Worm (Caenorhabditis elegans): ENCODE results near the gene F13A2.4.

Gene F13A2.4

ce11 chrV:4418116-4418515, 18.1 kb upstream of the F13A2.4 start, which contains the start of gene Y47D7A.6:
Gene Y47D7A.6, minus strand, starts transcription at chrV:4418216.
- TF ChIP-seq dao-5 (tag; optimal IDR thresholded peaks at IDR 0.05) = no peak
- TF ChIP-seq him-1 (tag; optimal IDR thresholded peaks at IDR 0.05) = no peak
- TF ChIP-seq W03F9.2 (tag; optimal IDR thresholded peaks at IDR 0.05) = no peak

ce11 chrV:4416710-4417109, 16.7 kb upstream of the F13A2.4 start, which contains the start of gene Y47D7A.18:
Gene Y47D7A.18, minus strand, starts transcription at chrV:4416810.
- TF ChIP-seq him-1 (tag; optimal IDR thresholded peaks at IDR 0.05) (no peak), dao-5 (tag; optimal IDR thresholded peaks at IDR 0.05) (no peak), W03F9.2 (tag; optimal IDR thresholded peaks at IDR 0.05) (no peak)

ce11 chrV:4414613-4415071, 14.6 kb upstream of the F13A2.4 start, which contains the start of gene grl-5:
Gene grl-5, minus strand, starts transcription at chrV:4414663.
- no peak for TF ChIP-seq him-1 (tag; optimal IDR thresholded peaks at IDR 0.05)
- no peak for TF ChIP-seq W03F9.2 (tag; optimal IDR thresholded peaks at IDR 0.05)
- no peak for TF ChIP-seq dao-5 (tag; optimal IDR thresholded peaks at IDR 0.05)

ce11 chrV:4411714-4412113, 11.7 kb upstream of the F13A2.4 start, which contains the start of gene Y47D7A.17:
Gene Y47D7A.17, minus strand, starts transcription at chrV:4411814.
- no peak for TF ChIP-seq dao-5 (tag; optimal IDR thresholded peaks at IDR 0.05)
- no peak for TF ChIP-seq him-1 (tag; optimal IDR thresholded peaks at IDR 0.05)

ce11 chrV:4410643-4411042, 10.6 kb upstream of the F13A2.4 start, which contains the start of gene Y47D7A.3:
Gene Y47D7A.3, plus strand, starts transcription at chrV:4410943.
- TF ChIP-seq W03F9.2 (tag; optimal IDR thresholded peaks at IDR 0.05) = no peak
- no peak for TF ChIP-seq him-1 (tag; optimal IDR thresholded peaks at IDR 0.05)
- no peak for TF ChIP-seq dao-5 (tag; optimal IDR thresholded peaks at IDR 0.05)

ce11 chrV:4407519-4407918, 7.5 kb upstream of the F13A2.4 start, which contains the start of gene nhr-118:
Gene nhr-118, plus strand, starts transcription at chrV:4407819.
- TF ChIP-seq him-1 (tag; optimal IDR thresholded peaks at IDR 0.05) = no peak
- no peak for TF ChIP-seq dao-5 (tag; optimal IDR thresholded peaks at IDR 0.05)
- TF ChIP-seq W03F9.2 (tag; optimal IDR thresholded peaks at IDR 0.05) = no peak

ce11 chrV:4401865-4402264, 1.8 kb upstream of the F13A2.4 start, which contains the start of gene F13A2.5:
Gene F13A2.5, minus strand, starts transcription at chrV:4401965.
- TF ChIP-seq W03F9.2 (tag; optimal IDR thresholded peaks at IDR 0.05) = no peak

- TF ChIP-seq dao-5 (tag; optimal IDR thresholded peaks at IDR 0.05) (no peak), W03F9.2 (tag; optimal IDR thresholded peaks at IDR 0.05) (no peak), him-1 (tag; optimal IDR thresholded peaks at IDR 0.05) (no peak)
These were observed 1.1 kb downstream of the F13A2.4 start for ce11 chrV:4398884-4399283.

ce11 chrV:4398127-4398526, 1.9 kb downstream of the F13A2.4 start:
- TF ChIP-seq W03F9.2 (tag; optimal IDR thresholded peaks at IDR 0.05) (no peak), him-1 (tag; optimal IDR thresholded peaks at IDR 0.05) (no peak), dao-5 (tag; optimal IDR thresholded peaks at IDR 0.05) (no peak)

ce11 chrV:4396257-4396656, 3.8 kb downstream of the F13A2.4 start, which contains the start of gene F13A2.3:
Gene F13A2.3, minus strand, starts transcription at chrV:4396357.
- TF ChIP-seq dao-5 (tag; optimal IDR thresholded peaks at IDR 0.05) (no peak), him-1 (tag; optimal IDR thresholded peaks at IDR 0.05) (no peak), W03F9.2 (tag; optimal IDR thresholded peaks at IDR 0.05) (no peak)

ce11 chrV:4387916-4388315, 12.1 kb downstream of the F13A2.4 start:
- no peak for TF ChIP-seq W03F9.2 (tag; optimal IDR thresholded peaks at IDR 0.05)
- no peak for TF ChIP-seq him-1 (tag; optimal IDR thresholded peaks at IDR 0.05)
- TF ChIP-seq dao-5 (tag; optimal IDR thresholded peaks at IDR 0.05) = no peak

ce11 chrV:4387402-4387801, 12.6 kb downstream of the F13A2.4 start, which contains the start of gene F13A2.9:
Gene F13A2.9, minus strand, starts transcription at chrV:4387502.
- TF ChIP-seq W03F9.2 (tag; optimal IDR thresholded peaks at IDR 0.05) = no peak
- no peak for TF ChIP-seq dao-5 (tag; optimal IDR thresholded peaks at IDR 0.05)
- TF ChIP-seq him-1 (tag; optimal IDR thresholded peaks at IDR 0.05) = no peak

- TF ChIP-seq dao-5 (tag; optimal IDR thresholded peaks at IDR 0.05) (no peak), W03F9.2 (tag; optimal IDR thresholded peaks at IDR 0.05) (no peak), him-1 (tag; optimal IDR thresholded peaks at IDR 0.05) (no peak)
These were observed 13.8 kb downstream of the F13A2.4 start, which contains the start of gene F13A2.10 for ce11 chrV:4386173-4386572. Gene F13A2.10, minus strand, starts transcription at chrV:4386273.

- TF ChIP-seq dao-5 (tag; optimal IDR thresholded peaks at IDR 0.05) (no peak), him-1 (tag; optimal IDR thresholded peaks at IDR 0.05) (no peak), W03F9.2 (tag; optimal IDR thresholded peaks at IDR 0.05) (no peak)
These were observed 15.5 kb downstream of the F13A2.4 start, which contains the start of gene F13A2.2 for ce11 chrV:4384482-4384881. Gene F13A2.2, minus strand, starts transcription at chrV:4384582.

ce11 chrV:4382298-4382697, 17.7 kb downstream of the F13A2.4 start, which contains the start of gene F13A2.1:
Gene F13A2.1, minus strand, starts transcription at chrV:4382398.
- no peak for TF ChIP-seq dao-5 (tag; optimal IDR thresholded peaks at IDR 0.05)
- no peak for TF ChIP-seq him-1 (tag; optimal IDR thresholded peaks at IDR 0.05)
